Worm (Caenorhabditis elegans) whole organism, L1 larva: Measurements from ENCODE around the gene srh-140.

Source experiments
- C16A3.4 ChIP-seq: fragments of 150-350 bp; optimal IDR thresholded peaks from 2 replicates; lab custom pipeline; 2014; ENCODE audit warnings: missing biosample characterization, missing genetic modification characterization
- aly-2 ChIP-seq: fragments of 150-350 bp; optimal IDR thresholded peaks from 2 replicates; lab custom pipeline; 2014; ENCODE audit warnings: missing biosample characterization, missing genetic modification characterization
- ama-1 ChIP-seq: fragments of 150-350 bp; optimal IDR thresholded peaks from 2 replicates; lab custom pipeline; 2014
- blmp-1 ChIP-seq: fragments of 150-350 bp; optimal IDR thresholded peaks from 2 replicates; lab custom pipeline; 2014; ENCODE audit warnings: missing biosample characterization, missing genetic modification characterization
- ceh-63 ChIP-seq: fragments of 200-800 bp; sonication (Bioruptor generic); optimal IDR thresholded peaks from 2 replicates; lab custom pipeline; 2018; ENCODE audit warnings: mild to moderate bottlenecking, missing genetic modification characterization, missing compliant biosample characterization
- ceh-8 ChIP-seq: fragments of 200-800 bp; sonication (Bioruptor generic); optimal IDR thresholded peaks from 2 replicates; lab custom pipeline; 2018; ENCODE audit warnings: mild to moderate bottlenecking, missing genetic modification characterization, moderate library complexity, missing compliant biosample characterization
- ceh-90 ChIP-seq: sonication (generic microtip); optimal IDR thresholded peaks from 2 replicates; lab custom pipeline; 2016; ENCODE audit warnings: missing genetic modification characterization, missing compliant biosample characterization
- ces-1 ChIP-seq: fragments of 150-350 bp; optimal IDR thresholded peaks from 2 replicates; lab custom pipeline; 2014; ENCODE audit warnings: missing biosample characterization, missing genetic modification reagents, missing genetic modification characterization
- dpl-1 ChIP-seq, 3 experiments: fragments of 150-350 bp in 2 of 3; sonication (generic microtip) in 1 of 3; optimal IDR thresholded peaks; 2 replicates each; lab custom pipeline; 2014 to 2017; ENCODE audit warnings: missing biosample characterization in 3 of 3, missing genetic modification characterization in 3 of 3, missing genetic modification reagents in 3 of 3
- efl-1 ChIP-seq, 4 experiments: fragments of 150-350 bp; optimal IDR thresholded peaks in 3 of 4; peaks in 1 of 4; 1 replicate in 1 of 4; 2 replicates in 3 of 4; lab custom pipeline; 2014; ENCODE audit warnings: missing biosample characterization in 2 of 4, missing genetic modification characterization in 2 of 4, missing genetic modification reagents in 2 of 4
- efl-3 ChIP-seq: fragments of 200-800 bp; sonication (Bioruptor generic); optimal IDR thresholded peaks from 2 replicates; lab custom pipeline; 2018; ENCODE audit warnings: mild to moderate bottlenecking, missing genetic modification characterization, missing compliant biosample characterization
- egl-13 ChIP-seq: sonication (generic microtip); optimal IDR thresholded peaks from 2 replicates; lab custom pipeline; 2016; ENCODE audit warnings: missing genotype, missing genetic modification reagents, missing genetic modification characterization, missing compliant biosample characterization
- fkh-10 ChIP-seq: sonication (generic microtip); optimal IDR thresholded peaks from 2 replicates; lab custom pipeline; 2017; ENCODE audit warnings: missing biosample characterization, missing genetic modification reagents, missing genetic modification characterization
- fkh-4 ChIP-seq: sonication (generic microtip); optimal IDR thresholded peaks from 2 replicates; lab custom pipeline; 2016; ENCODE audit warnings: missing compliant biosample characterization, missing genetic modification characterization, borderline replicate concordance
- hlh-17 ChIP-seq: fragments of 200-800 bp; sonication (Bioruptor generic); optimal IDR thresholded peaks from 2 replicates; lab custom pipeline; 2018; ENCODE audit warnings: missing genetic modification characterization, mild to moderate bottlenecking, missing compliant biosample characterization, moderate library complexity, borderline replicate concordance
- hlh-4 ChIP-seq: sonication (generic microtip); optimal IDR thresholded peaks from 2 replicates; lab custom pipeline; 2016; ENCODE audit warnings: mild to moderate bottlenecking, missing genetic modification characterization, missing compliant biosample characterization
- hpl-2 ChIP-seq: fragments of 150-350 bp; optimal IDR thresholded peaks from 2 replicates; lab custom pipeline; 2014; ENCODE audit warnings: missing biosample characterization, missing genetic modification reagents, missing genetic modification characterization
- irx-1 ChIP-seq: sonication (generic microtip); optimal IDR thresholded peaks from 2 replicates; lab custom pipeline; 2016; ENCODE audit warnings: missing genetic modification characterization, missing compliant biosample characterization
- isw-1 ChIP-seq: fragments of 200-800 bp; sonication (Bioruptor generic); IDR thresholded peaks from 2 replicates; pipeline ENCODE4 v1.3.6; 2022; ENCODE audit warnings: missing genetic modification characterization, missing compliant biosample characterization
- lin-13 ChIP-seq: fragments of 150-350 bp; optimal IDR thresholded peaks from 2 replicates; lab custom pipeline; 2014; ENCODE audit warnings: missing biosample characterization, missing genetic modification reagents, missing genetic modification characterization
- lin-35 ChIP-seq, 2 experiments: fragments of 150-350 bp; optimal IDR thresholded peaks; 2 replicates each; lab custom pipeline; 2014; ENCODE audit warnings: missing biosample characterization in 2 of 2, missing genetic modification characterization in 2 of 2, missing genetic modification reagents in 2 of 2
- lin-39 ChIP-seq: fragments of 150-350 bp; optimal IDR thresholded peaks from 2 replicates; lab custom pipeline; 2014; ENCODE audit warnings: missing biosample characterization, missing genetic modification reagents, missing genetic modification characterization
- lir-3 ChIP-seq: sonication (generic microtip); optimal IDR thresholded peaks from 2 replicates; lab custom pipeline; 2016; ENCODE audit warnings: mild to moderate bottlenecking, missing genetic modification characterization, moderate library complexity, missing compliant biosample characterization; ENCODE audit not compliant: poor library complexity
- mep-1 ChIP-seq: fragments of 150-350 bp; optimal IDR thresholded peaks from 2 replicates; lab custom pipeline; 2014; ENCODE audit warnings: missing biosample characterization, missing genetic modification characterization
- nhr-11 ChIP-seq: fragments of 150-350 bp; optimal IDR thresholded peaks from 2 replicates; lab custom pipeline; 2014; ENCODE audit warnings: missing biosample characterization, missing genetic modification characterization
- nhr-12 ChIP-seq: sonication (generic microtip); optimal IDR thresholded peaks from 2 replicates; lab custom pipeline; 2017; ENCODE audit warnings: missing biosample characterization, missing genetic modification characterization
- nhr-20 ChIP-seq: sonication (generic microtip); optimal IDR thresholded peaks from 2 replicates; lab custom pipeline; 2016; ENCODE audit warnings: mild to moderate bottlenecking, missing genetic modification characterization, missing compliant biosample characterization
- nhr-47 ChIP-seq: sonication (generic microtip); optimal IDR thresholded peaks from 2 replicates; lab custom pipeline; 2016; ENCODE audit warnings: mild to moderate bottlenecking, missing genetic modification characterization, moderate library complexity, missing compliant biosample characterization
- nhr-77 ChIP-seq: fragments of 150-350 bp; optimal IDR thresholded peaks from 2 replicates; lab custom pipeline; 2014; ENCODE audit warnings: missing biosample characterization, missing genetic modification characterization
- nhr-84 ChIP-seq: sonication (generic microtip); optimal IDR thresholded peaks from 2 replicates; lab custom pipeline; 2017; ENCODE audit warnings: missing biosample characterization, missing genetic modification characterization
- nhr-85 ChIP-seq: sonication (generic microtip); peaks from one replicate; lab custom pipeline; 2016; ENCODE audit warnings: missing genetic modification characterization, inconsistent platforms, missing compliant biosample characterization
- nhr-90 ChIP-seq: sonication (generic microtip); optimal IDR thresholded peaks from 2 replicates; lab custom pipeline; 2016; ENCODE audit warnings: mild to moderate bottlenecking, missing genetic modification characterization, missing compliant biosample characterization; ENCODE audit not compliant: poor library complexity
- pqm-1 ChIP-seq: sonication (generic microtip); optimal IDR thresholded peaks from 3 replicates; lab custom pipeline; 2017; ENCODE audit warnings: missing biosample characterization, missing genetic modification characterization
- rnt-1 ChIP-seq: sonication (generic microtip); optimal IDR thresholded peaks from 2 replicates; lab custom pipeline; 2016; ENCODE audit warnings: mild to moderate bottlenecking, missing genetic modification characterization, moderate library complexity, missing compliant biosample characterization
- skn-1 ChIP-seq: fragments of 150-350 bp; optimal IDR thresholded peaks from 2 replicates; lab custom pipeline; 2014; ENCODE audit warnings: missing biosample characterization, missing genetic modification characterization
- snu-23 ChIP-seq: sonication (generic microtip); optimal IDR thresholded peaks from 2 replicates; lab custom pipeline; 2016; ENCODE audit warnings: missing genetic modification characterization, missing compliant biosample characterization
- sptf-1 ChIP-seq: fragments of 150-350 bp; optimal IDR thresholded peaks from 2 replicates; lab custom pipeline; 2014; ENCODE audit warnings: missing biosample characterization, missing genetic modification characterization
- sup-37 ChIP-seq: fragments of 200-800 bp; sonication (Bioruptor generic); optimal IDR thresholded peaks from 2 replicates; lab custom pipeline; 2018; ENCODE audit warnings: mild to moderate bottlenecking, missing genetic modification characterization, missing compliant biosample characterization
- swsn-7 ChIP-seq: sonication (generic microtip); optimal IDR thresholded peaks from 2 replicates; lab custom pipeline; 2016; ENCODE audit warnings: missing genetic modification characterization, missing compliant biosample characterization
- tlp-1 ChIP-seq: fragments of 150-350 bp; optimal IDR thresholded peaks from 2 replicates; lab custom pipeline; 2014; ENCODE audit warnings: missing biosample characterization, missing genetic modification characterization
- unc-98 ChIP-seq: fragments of 200-800 bp; sonication (Bioruptor generic); IDR thresholded peaks from 2 replicates; pipeline ENCODE4 v1.3.6; 2022; ENCODE audit warnings: missing genetic modification characterization, missing compliant biosample characterization
- vab-15 ChIP-seq: sonication (generic microtip); optimal IDR thresholded peaks from 2 replicates; lab custom pipeline; 2017; ENCODE audit warnings: missing genotype, mild to moderate bottlenecking, missing genetic modification characterization, missing compliant biosample characterization
- zip-4 ChIP-seq: fragments of 200-800 bp; sonication (Bioruptor generic); optimal IDR thresholded peaks from 2 replicates; lab custom pipeline; 2018; ENCODE audit warnings: mild to moderate bottlenecking, missing genetic modification characterization, moderate library complexity, missing compliant biosample characterization
- ztf-11 ChIP-seq, 2 experiments: sonication (generic microtip); optimal IDR thresholded peaks; 2 replicates each; lab custom pipeline; 2016 to 2017; ENCODE audit warnings: missing genetic modification characterization in 2 of 2, missing biosample characterization in 1 of 2, missing compliant biosample characterization in 1 of 2
- ztf-4 ChIP-seq: fragments of 150-350 bp; optimal IDR thresholded peaks from 2 replicates; lab custom pipeline; 2014; ENCODE audit warnings: missing biosample characterization, missing genetic modification characterization

Gene srh-140

ce11 chrV:15721888-15722287, at the start of gene srh-140:
Gene srh-140 (plus strand): TSS chrV:15722188.
- TF ChIP-seq nhr-12 (tag; lab: Kevin White, UChicago) = no peak
- no peak for TF ChIP-seq fkh-4
- no peak for TF ChIP-seq ceh-90 (tag; lab: Kevin White, UChicago)
- no peak for TF ChIP-seq nhr-85 (tag; lab: Kevin White, UChicago)
- no peak for TF ChIP-seq sptf-1 (tag; lab: Kevin White, UChicago)
- TF ChIP-seq rnt-1 (tag; lab: Kevin White, UChicago) = no peak
- TF ChIP-seq blmp-1 (tag; lab: Kevin White, UChicago) = no peak
- no peak for TF ChIP-seq swsn-7 (tag; lab: Kevin White, UChicago)
- TF ChIP-seq unc-98 (GFP tag; lab: Robert Waterston, UW) = no peak

- TF ChIP-seq lin-39 (tag; lab: Kevin White, UChicago) (no peak), lin-13 (GFP tag; lab: Kevin White, UChicago) (no peak), nhr-84 (tag; lab: Kevin White, UChicago) (no peak), nhr-11 (tag; lab: Kevin White, UChicago) (no peak), isw-1 (GFP tag; lab: Robert Waterston, UW) (no peak), ztf-4 (no peak), zip-4 (GFP tag; lab: Kevin White, UChicago) (no peak), sup-37 (GFP tag; lab: Kevin White, UChicago) (no peak), nhr-12 (tag; lab: Kevin White, UChicago) (no peak), swsn-7 (tag; lab: Kevin White, UChicago) (no peak), efl-3 (GFP tag; lab: Kevin White, UChicago) (no peak), dpl-1 (GFP tag; optimal IDR thresholded peaks at IDR 0.05; lab: Kevin White, UChicago) (no peak), hlh-17 (GFP tag; lab: Kevin White, UChicago) (no peak)
These were observed 48.3 kb upstream of the srh-140 start, which contains the start of gene nhr-51 for ce11 chrV:15673707-15674106. Gene nhr-51 (plus strand): TSS chrV:15674007.

ce11 chrV:15674899-15675298, 47.1 kb upstream of the srh-140 start:
- TF ChIP-seq ceh-63 (GFP tag; lab: Kevin White, UChicago) (no peak), mep-1 (no peak), nhr-90 (tag; lab: Kevin White, UChicago) (no peak), irx-1 (tag; lab: Kevin White, UChicago) (no peak), pqm-1 (tag; lab: Kevin White, UChicago) (no peak), ceh-8 (GFP tag; lab: Kevin White, UChicago) (no peak), snu-23 (GFP tag; lab: Kevin White, UChicago) (no peak), nhr-20 (tag; lab: Kevin White, UChicago) (no peak), vab-15 (tag; lab: Kevin White, UChicago) (no peak), nhr-12 (tag; lab: Kevin White, UChicago) (no peak), C16A3.4 (tag; lab: Kevin White, UChicago) (no peak), egl-13 (tag; lab: Kevin White, UChicago) (no peak), sup-37 (GFP tag; lab: Kevin White, UChicago) (no peak), aly-2 (tag; lab: Kevin White, UChicago) (no peak), ces-1 (no peak), fkh-10 (GFP tag; lab: Kevin White, UChicago) (no peak), hlh-4 (tag; lab: Kevin White, UChicago) (no peak)
- TF ChIP-seq, all 84 proteins: peak for 0

ce11 chrV:15677222-15677621, 44.8 kb upstream of the srh-140 start, which contains the start of gene nhr-52:
Gene nhr-52 (plus strand): TSS chrV:15677522.
- TF ChIP-seq hpl-2 (GFP tag; lab: Kevin White, UChicago) (no peak), nhr-90 (tag; lab: Kevin White, UChicago) (no peak), hlh-4 (tag; lab: Kevin White, UChicago) (no peak), lin-13 (GFP tag; lab: Kevin White, UChicago) (no peak), lin-35 (GFP tag; optimal IDR thresholded peaks at IDR 0.05; lab: Kevin White, UChicago) (no peak), rnt-1 (tag; lab: Kevin White, UChicago) (no peak), ama-1 (lab: Kevin White, UChicago) (no peak), nhr-47 (tag; lab: Kevin White, UChicago) (no peak), nhr-77 (tag; lab: Kevin White, UChicago) (no peak), ztf-11 (tag; optimal IDR thresholded peaks at IDR 0.05; lab: Kevin White, UChicago) (no peak), efl-1 (optimal IDR thresholded peaks at IDR 0.05; lab: Kevin White, UChicago) (no peak), efl-1 (GFP tag; optimal IDR thresholded peaks at IDR 0.05 in 1 of 2; lab: Kevin White, UChicago) (no peak), tlp-1 (tag; lab: Kevin White, UChicago) (no peak), lir-3 (tag; lab: Kevin White, UChicago) (no peak), mep-1 (no peak), skn-1 (tag; lab: Kevin White, UChicago) (no peak)
- TF ChIP-seq, all 84 proteins: peak for 0
